Fruit fly (Drosophila melanogaster) whole organism, embryonic: ENCODE results near the gene CG14669.
A peak's percentile ranks its signal among the peaks of the same experiment; 100 is the strongest.

ENCODE experiments used
- Atf6 ChIP-seq: fragments of 200-800 bp; sonication (Bioruptor generic); IDR thresholded peaks from 2 replicates; pipeline ENCODE4 v1.3.6; 2022; ENCODE audit warnings: missing biosample characterization, missing genetic modification characterization
- CG10321 ChIP-seq: fragments of 200-800 bp; sonication (Bioruptor generic); IDR thresholded peaks from 2 replicates; pipeline ENCODE4 v1.3.6; 2022; ENCODE audit warnings: missing biosample characterization, missing genetic modification characterization
- CG11695 ChIP-seq: fragments of 200-800 bp; sonication (Bioruptor generic); IDR thresholded peaks from 3 replicates; pipeline ENCODE4 v1.3.6; 2022; ENCODE audit warnings: missing biosample characterization, missing genetic modification characterization
- CG14710 ChIP-seq: fragments of 200-800 bp; sonication (Bioruptor generic); optimal IDR thresholded peaks from 3 replicates; lab custom pipeline; 2019; ENCODE audit warnings: missing biosample characterization, mild to moderate bottlenecking, missing genetic modification characterization, moderate library complexity
- CG15011 ChIP-seq: fragments of 200-800 bp; sonication (Bioruptor generic); optimal IDR thresholded peaks from 3 replicates; lab custom pipeline; 2018; ENCODE audit warnings: missing biosample characterization, mild to moderate bottlenecking, missing genetic modification characterization
- CG1529 ChIP-seq: fragments of 200-800 bp; sonication (Bioruptor generic); optimal IDR thresholded peaks from 3 replicates; lab custom pipeline; 2018; ENCODE audit warnings: missing biosample characterization, missing genetic modification characterization
- CG16813 ChIP-seq: fragments of 200-800 bp; sonication (Bioruptor generic); IDR thresholded peaks from 3 replicates; pipeline ENCODE4 v1.3.6; 2022; ENCODE audit warnings: missing biosample characterization, missing genetic modification characterization; ENCODE audit not compliant: partially characterized antibody
- CG18764 ChIP-seq: fragments of 200-800 bp; sonication (Bioruptor generic); optimal IDR thresholded peaks from 3 replicates; lab custom pipeline; 2016; ENCODE audit warnings: missing biosample characterization, missing genetic modification characterization
- CG2889 ChIP-seq: fragments of 200-800 bp; sonication (Bioruptor generic); IDR thresholded peaks from 3 replicates; pipeline ENCODE4 v1.3.6; 2022; ENCODE audit warnings: missing biosample characterization, missing genetic modification characterization
- CG31441 ChIP-seq: fragments of 200-800 bp; sonication (Bioruptor generic); IDR thresholded peaks from 2 replicates; pipeline ENCODE4 v1.3.6; 2022; ENCODE audit warnings: missing biosample characterization, missing genetic modification characterization
- CG3838 ChIP-seq: fragments of 200-800 bp; sonication (Bioruptor generic); optimal IDR thresholded peaks from 3 replicates; lab custom pipeline; 2016; ENCODE audit warnings: missing biosample characterization, missing genetic modification characterization
- CG3847 ChIP-seq: fragments of 200-800 bp; sonication (Bioruptor generic); IDR thresholded peaks from 2 replicates; pipeline ENCODE4 v1.3.6; 2022; ENCODE audit warnings: missing biosample characterization, missing genetic modification characterization
- CG3995 ChIP-seq: fragments of 200-800 bp; sonication (Bioruptor generic); optimal IDR thresholded peaks from 3 replicates; lab custom pipeline; 2016; ENCODE audit warnings: missing biosample characterization, missing genetic modification characterization
- CG42726 ChIP-seq: fragments of 200-800 bp; sonication (Bioruptor generic); IDR thresholded peaks from 2 replicates; pipeline ENCODE4 v1.3.6; 2022; ENCODE audit warnings: missing biosample characterization, missing genetic modification characterization; ENCODE audit not compliant: partially characterized antibody
- CG4282 ChIP-seq: fragments of 200-800 bp; sonication (Bioruptor generic); optimal IDR thresholded peaks from 2 replicates; lab custom pipeline; 2016; ENCODE audit warnings: missing biosample characterization, missing genetic modification characterization
- CG43689 ChIP-seq: fragments of 200-800 bp; sonication (Bioruptor generic); IDR thresholded peaks from 2 replicates; pipeline ENCODE4 v1.3.6; 2022; ENCODE audit warnings: missing biosample characterization, missing genetic modification characterization
- CG4424 ChIP-seq: fragments of 200-800 bp; sonication (Bioruptor generic); optimal IDR thresholded peaks from 3 replicates; lab custom pipeline; 2016; ENCODE audit warnings: missing biosample characterization, missing genetic modification characterization
- CG6791 ChIP-seq: fragments of 200-800 bp; sonication (Bioruptor generic); IDR thresholded peaks from 3 replicates; pipeline ENCODE4 v1.3.6; 2022; ENCODE audit warnings: missing biosample characterization, missing genetic modification characterization; ENCODE audit not compliant: partially characterized antibody
- CG9876 ChIP-seq: fragments of 200-800 bp; sonication (Bioruptor generic); optimal IDR thresholded peaks from 2 replicates; lab custom pipeline; 2016; ENCODE audit warnings: missing biosample characterization, missing genetic modification characterization
- Camta ChIP-seq: fragments of 200-800 bp; sonication (Bioruptor generic); optimal IDR thresholded peaks from 2 replicates; lab custom pipeline; 2016; ENCODE audit warnings: missing biosample characterization, missing genetic modification characterization
- Dll ChIP-seq: fragments of 200-800 bp; sonication (Bioruptor generic); IDR thresholded peaks from 4 replicates; pipeline ENCODE4 v1.3.6; 2022; ENCODE audit warnings: missing biosample characterization, missing genetic modification characterization; ENCODE audit not compliant: partially characterized antibody
- H15 ChIP-seq: fragments of 200-800 bp; sonication (Bioruptor generic); IDR thresholded peaks from 3 replicates; pipeline ENCODE4 v1.3.6; 2022; ENCODE audit warnings: missing biosample characterization, missing genetic modification characterization
- MBD-R2 ChIP-seq: fragments of 200-800 bp; sonication (Bioruptor generic); IDR thresholded peaks from 2 replicates; pipeline ENCODE4 v1.3.6; 2022; ENCODE audit warnings: missing biosample characterization, missing genetic modification characterization
- Oaz ChIP-seq: fragments of 200-800 bp; sonication (Bioruptor generic); IDR thresholded peaks from 2 replicates; pipeline ENCODE4 v1.3.6; 2022; ENCODE audit warnings: missing biosample characterization, missing genetic modification characterization
- Opbp ChIP-seq: fragments of 200-800 bp; sonication (Bioruptor generic); IDR thresholded peaks from 3 replicates; pipeline ENCODE4 v1.3.6; 2022; ENCODE audit warnings: missing biosample characterization, missing genetic modification characterization; ENCODE audit not compliant: partially characterized antibody
- Pdp1 ChIP-seq, 2 experiments: fragments of 200-800 bp; sonication (Bioruptor generic); optimal IDR thresholded peaks; 3 replicates each; lab custom pipeline; 2016; ENCODE audit warnings: missing biosample characterization in 2 of 2, missing genetic modification characterization in 2 of 2, mild to moderate bottlenecking in 1 of 2, moderate library complexity in 1 of 2
- Poxn ChIP-seq: fragments of 200-800 bp; sonication (Bioruptor generic); IDR thresholded peaks from 2 replicates; pipeline ENCODE4 v1.3.6; 2022; ENCODE audit warnings: missing biosample characterization, missing genetic modification characterization
- Rx ChIP-seq: fragments of 200-800 bp; sonication (Bioruptor generic); IDR thresholded peaks from 2 replicates; pipeline ENCODE4 v1.3.6; 2022; ENCODE audit warnings: missing biosample characterization, missing genetic modification characterization
- Sry-δ ChIP-seq: fragments of 200-800 bp; sonication (Bioruptor generic); optimal IDR thresholded peaks from 2 replicates; lab custom pipeline; 2016; ENCODE audit warnings: missing biosample characterization, missing genetic modification characterization
- abd-A ChIP-seq: fragments of 200-800 bp; sonication (Bioruptor generic); optimal IDR thresholded peaks from 3 replicates; lab custom pipeline; 2019; ENCODE audit warnings: missing biosample characterization, mild to moderate bottlenecking, missing genetic modification characterization, moderate library complexity
- amos ChIP-seq: fragments of 200-800 bp; sonication (Bioruptor generic); IDR thresholded peaks from 2 replicates; pipeline ENCODE4 v1.3.6; 2022; ENCODE audit warnings: missing biosample characterization, missing genetic modification characterization; ENCODE audit not compliant: partially characterized antibody
- br ChIP-seq: fragments of >200 bp; optimal IDR thresholded peaks from 2 replicates; lab custom pipeline; 2017
- chm ChIP-seq: fragments of 200-800 bp; sonication (Bioruptor generic); IDR thresholded peaks from 2 replicates; pipeline ENCODE4 v1.3.6; 2022; ENCODE audit warnings: missing biosample characterization, missing genetic modification characterization
- corto ChIP-seq: fragments of 200-800 bp; sonication (Bioruptor generic); optimal IDR thresholded peaks from 2 replicates; lab custom pipeline; 2016; ENCODE audit warnings: missing biosample characterization, mild to moderate bottlenecking, missing genetic modification characterization, moderate library complexity
- dan ChIP-seq: fragments of 200-800 bp; sonication (Bioruptor generic); IDR thresholded peaks from 2 replicates; pipeline ENCODE4 v1.3.6; 2022; ENCODE audit warnings: missing biosample characterization, missing genetic modification characterization
- dimm ChIP-seq: fragments of 200-800 bp; sonication (Bioruptor generic); IDR thresholded peaks from 2 replicates; pipeline ENCODE4 v1.3.6; 2022; ENCODE audit warnings: missing biosample characterization, missing genetic modification characterization
- ham ChIP-seq: fragments of 200-800 bp; sonication (Bioruptor generic); IDR thresholded peaks from 2 replicates; pipeline ENCODE4 v1.3.6; 2022; ENCODE audit warnings: missing biosample characterization, missing genetic modification characterization
- hkb ChIP-seq, 2 experiments: fragments of 200-800 bp in 1 of 2; fragments of >200 bp in 1 of 2; sonication (Bioruptor generic) in 1 of 2; IDR thresholded peaks in 1 of 2; optimal IDR thresholded peaks in 1 of 2; 2 replicates each; pipeline versions ENCODE4 v1.3.6 to Lab custom; 2017 to 2022; ENCODE audit warnings: missing biosample characterization in 1 of 2, missing genetic modification characterization in 1 of 2
- inv ChIP-seq: fragments of 200-800 bp; sonication (Bioruptor generic); IDR thresholded peaks from 2 replicates; pipeline ENCODE4 v1.3.6; 2022; ENCODE audit warnings: missing biosample characterization, missing genetic modification characterization; ENCODE audit not compliant: partially characterized antibody
- kni ChIP-seq: fragments of 200-800 bp; sonication (Bioruptor generic); optimal IDR thresholded peaks from 3 replicates; lab custom pipeline; 2017; ENCODE audit warnings: mild to moderate bottlenecking, missing biosample characterization, missing genetic modification reagents, missing genetic modification characterization
- knrl ChIP-seq: fragments of 200-800 bp; sonication (Bioruptor generic); IDR thresholded peaks from 3 replicates; pipeline ENCODE4 v1.3.6; 2022; ENCODE audit warnings: missing biosample characterization, missing genetic modification characterization; ENCODE audit not compliant: partially characterized antibody
- luna ChIP-seq: fragments of 200-800 bp; sonication (Bioruptor generic); optimal IDR thresholded peaks from 2 replicates; lab custom pipeline; 2016; ENCODE audit warnings: missing biosample characterization, missing genetic modification characterization
- mld ChIP-seq: fragments of 200-800 bp; sonication (Bioruptor generic); IDR thresholded peaks from 3 replicates; pipeline ENCODE4 v1.3.6; 2022; ENCODE audit warnings: missing biosample characterization, missing genetic modification characterization; ENCODE audit not compliant: partially characterized antibody
- psq ChIP-seq: fragments of 200-800 bp; sonication (Bioruptor generic); optimal IDR thresholded peaks from 2 replicates; lab custom pipeline; 2017; ENCODE audit warnings: missing biosample characterization, missing genetic modification characterization
- run ChIP-seq: fragments of 200-800 bp; sonication (Bioruptor generic); optimal IDR thresholded peaks from 3 replicates; lab custom pipeline; 2018; ENCODE audit warnings: missing biosample characterization, mild to moderate bottlenecking, missing genetic modification characterization
- sima ChIP-seq: fragments of 200-800 bp; sonication (Bioruptor generic); optimal IDR thresholded peaks from 2 replicates; lab custom pipeline; 2016; ENCODE audit warnings: missing biosample characterization, missing genetic modification characterization
- slp2 ChIP-seq: fragments of 200-800 bp; sonication (Bioruptor generic); optimal IDR thresholded peaks from 2 replicates; lab custom pipeline; 2016; ENCODE audit warnings: missing biosample characterization, missing genetic modification characterization
- sna ChIP-seq: fragments of 200-800 bp; sonication (Bioruptor generic); IDR thresholded peaks from 2 replicates; pipeline ENCODE4 v1.3.6; 2022; ENCODE audit warnings: missing biosample characterization, missing genetic modification characterization; ENCODE audit not compliant: partially characterized antibody
- unc-4 ChIP-seq: fragments of 200-800 bp; sonication (Bioruptor generic); IDR thresholded peaks from 2 replicates; pipeline ENCODE4 v1.3.6; 2022; ENCODE audit warnings: missing biosample characterization, missing genetic modification characterization; ENCODE audit not compliant: partially characterized antibody
- z ChIP-seq: fragments of 200-800 bp; sonication (Bioruptor generic); IDR thresholded peaks from 3 replicates; pipeline ENCODE4 v1.3.6; 2022; ENCODE audit warnings: missing biosample characterization, missing genetic modification characterization

CG14669 gene

dm6 chr3R:5374720-5375119 lies 39.6 kb upstream of the CG14669 start, which contains the start of the genes hd and CG14667 (continued):
- TF ChIP-seq inv, result no peak; the same call in none of the 2 replicates
- no peak for TF ChIP-seq dimm (GFP tag; lab: Robert Waterston, UW)
- TF ChIP-seq knrl (GFP tag; lab: Robert Waterston, UW), result no peak; the same call in 2 of the 3 replicates
- TF ChIP-seq ham (GFP tag; lab: Robert Waterston, UW), result no peak
- peak; percentile 57 for TF ChIP-seq amos
- peak; percentile 62; the same call in 1 of the 2 replicates for TF ChIP-seq unc-4 (GFP tag; lab: Robert Waterston, UW)
- TF ChIP-seq CG10321 (GFP tag; lab: Robert Waterston, UW), result no peak
- no peak for TF ChIP-seq Rx (GFP tag; lab: Robert Waterston, UW)
- TF ChIP-seq CG42726 (GFP tag; lab: Robert Waterston, UW), result no peak
- TF ChIP-seq hkb (optimal IDR thresholded peaks at IDR 0.05; lab: Kevin White, UChicago), result no peak
- no peak; the same call in 1 of the 2 replicates for TF ChIP-seq hkb (GFP tag; IDR thresholded peaks at IDR 0.05; lab: Robert Waterston, UW)
- TF ChIP-seq CG3995 (GFP tag; lab: Kevin White, UChicago), result peak; percentile 4
- no peak for TF ChIP-seq CG9876
- TF ChIP-seq psq (GFP tag; lab: Kevin White, UChicago), result no peak
- peak; percentile 22; the same call in 1 of the 2 replicates for TF ChIP-seq CG3847 (GFP tag; lab: Robert Waterston, UW)
- no peak for TF ChIP-seq run
- no peak for TF ChIP-seq CG15011 (GFP tag; lab: Kevin White, UChicago)
- no peak for TF ChIP-seq kni (GFP tag; lab: Kevin White, UChicago)
- TF ChIP-seq dan, result no peak
- peak; percentile 71 for TF ChIP-seq Dll (GFP tag; lab: Robert Waterston, UW)
- no peak for TF ChIP-seq CG4282
- no peak for TF ChIP-seq Pdp1 (GFP tag; optimal IDR thresholded peaks at IDR 0.05; lab: Kevin White, UChicago)
- TF ChIP-seq Atf6 (GFP tag; lab: Robert Waterston, UW), result no peak
- TF ChIP-seq Oaz (GFP tag; lab: Robert Waterston, UW), result no peak
- no peak for TF ChIP-seq mld (GFP tag; lab: Robert Waterston, UW)
- no peak for TF ChIP-seq abd-A (tag; lab: Kevin White, UChicago)
- no peak for TF ChIP-seq CG43689 (GFP tag; lab: Robert Waterston, UW)
- peak; percentile 46 for TF ChIP-seq CG14710 (tag; lab: Kevin White, UChicago)
- TF ChIP-seq Poxn (GFP tag; lab: Robert Waterston, UW), result no peak
- peak; percentile 67 for TF ChIP-seq Sry-δ (GFP tag; lab: Kevin White, UChicago)
- TF ChIP-seq CG6791 (GFP tag; lab: Robert Waterston, UW), result 0 out of 3 replicates have a peak, but pooled peaks have one; percentile 45
- TF ChIP-seq CG11695, result 0 out of 3 replicates have a peak, but pooled peaks have one; percentile 8
- peak; percentile 53 for TF ChIP-seq MBD-R2 (GFP tag; lab: Robert Waterston, UW)
- TF ChIP-seq Camta (GFP tag; lab: Kevin White, UChicago), result no peak
- TF ChIP-seq CG4424 (GFP tag; lab: Kevin White, UChicago), result no peak
- TF ChIP-seq Opbp, result 0 out of 3 replicates have a peak, but pooled peaks have one; percentile 4
- TF ChIP-seq slp2, result no peak
- no peak for TF ChIP-seq CG3838 (GFP tag; lab: Kevin White, UChicago)
- TF ChIP-seq z (GFP tag; lab: Robert Waterston, UW), result no peak
- TF ChIP-seq luna (GFP tag; lab: Kevin White, UChicago), result no peak
- TF ChIP-seq H15, result no peak
- no peak for TF ChIP-seq br (lab: Kevin White, UChicago)
- TF ChIP-seq sna (GFP tag; lab: Robert Waterston, UW), result peak; percentile 66; the same call in 1 of the 2 replicates
- no peak for TF ChIP-seq CG1529 (GFP tag; lab: Kevin White, UChicago)
- no peak for TF ChIP-seq sima
- peak; percentile 64 for TF ChIP-seq CG16813
- TF ChIP-seq CG18764 (GFP tag; lab: Kevin White, UChicago), result no peak
- TF ChIP-seq CG31441 (GFP tag; lab: Robert Waterston, UW), result no peak
- TF ChIP-seq CG2889, result no peak
- no peak for TF ChIP-seq chm (GFP tag; lab: Robert Waterston, UW)
- no peak for TF ChIP-seq corto
